Worm (Caenorhabditis elegans) whole organism, late embryonic: Measurements from ENCODE around the gene best-2.

Experiments
- F13H6.1 ChIP-seq: sonication (generic microtip); optimal IDR thresholded peaks from 2 replicates; lab custom pipeline; 2016; ENCODE audit warnings: missing genetic modification characterization, missing compliant biosample characterization
- K02D7.2 ChIP-seq: sonication (generic microtip); optimal IDR thresholded peaks from 2 replicates; lab custom pipeline; 2017; ENCODE audit warnings: mild to moderate bottlenecking, missing genetic modification characterization, missing compliant biosample characterization
- ceh-14 ChIP-seq: sonication (generic microtip); optimal IDR thresholded peaks from 2 replicates; lab custom pipeline; 2016; ENCODE audit warnings: missing genotype, missing genetic modification characterization, missing compliant biosample characterization
- ceh-2 ChIP-seq: sonication (generic microtip); optimal IDR thresholded peaks from 2 replicates; lab custom pipeline; 2016; ENCODE audit warnings: missing genotype, missing genetic modification characterization, missing compliant biosample characterization
- ceh-31 ChIP-seq: sonication (generic microtip); optimal IDR thresholded peaks from 2 replicates; lab custom pipeline; 2016; ENCODE audit warnings: missing genetic modification characterization, missing compliant biosample characterization
- ceh-6 ChIP-seq: fragments of 200-800 bp; sonication (Bioruptor generic); optimal IDR thresholded peaks from 2 replicates; lab custom pipeline; 2018; ENCODE audit warnings: mild to moderate bottlenecking, missing genetic modification characterization, missing compliant biosample characterization
- ceh-9 ChIP-seq: sonication (generic microtip); optimal IDR thresholded peaks from 2 replicates; lab custom pipeline; 2016; ENCODE audit warnings: mild to moderate bottlenecking, missing genetic modification characterization, inconsistent platforms, missing compliant biosample characterization
- dmd-4 ChIP-seq: sonication (generic microtip); optimal IDR thresholded peaks from 2 replicates; lab custom pipeline; 2016; ENCODE audit warnings: borderline replicate concordance, missing genetic modification characterization, missing compliant biosample characterization
- fax-1 ChIP-seq: sonication (generic microtip); optimal IDR thresholded peaks from 2 replicates; lab custom pipeline; 2016; ENCODE audit warnings: missing genotype, missing genetic modification characterization, missing compliant biosample characterization
- lim-6 ChIP-seq: sonication (generic microtip); optimal IDR thresholded peaks from 2 replicates; lab custom pipeline; 2016; ENCODE audit warnings: missing genetic modification characterization, missing compliant biosample characterization
- pag-3 ChIP-seq: sonication (generic microtip); optimal IDR thresholded peaks from 2 replicates; lab custom pipeline; 2016; ENCODE audit warnings: missing compliant biosample characterization, missing genetic modification characterization, borderline replicate concordance
- tbx-2 ChIP-seq: sonication (generic microtip); optimal IDR thresholded peaks from 2 replicates; lab custom pipeline; 2016; ENCODE audit warnings: missing genetic modification characterization, missing compliant biosample characterization

DNA sequence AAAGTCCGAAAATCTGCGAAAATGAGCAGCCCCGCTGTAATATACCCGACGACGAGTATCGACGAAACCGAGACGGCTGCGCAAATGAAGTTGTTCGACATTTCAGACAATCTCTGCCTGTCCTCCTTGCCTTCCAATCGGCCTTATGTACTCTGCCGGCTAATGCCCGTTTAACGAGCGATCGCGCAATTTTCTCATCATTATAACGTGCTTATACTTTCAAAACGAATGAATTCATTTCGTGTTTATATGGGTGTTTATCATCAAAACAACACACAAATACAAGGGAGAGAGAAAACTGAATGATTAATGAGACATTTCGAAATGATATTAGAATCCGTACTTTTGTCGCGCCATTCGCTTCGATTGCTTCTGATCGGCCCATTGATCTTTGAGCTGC, 21.9 kb downstream of the best-2 start, which contains the start of gene col-132:
- TF ChIP-seq dmd-4 (no peak), ceh-2 (tag; lab: Kevin White, UChicago) (no peak), pag-3 (no peak), K02D7.2 (tag; lab: Kevin White, UChicago) (no peak), lim-6 (tag; lab: Kevin White, UChicago) (no peak), fax-1 (tag; lab: Kevin White, UChicago) (no peak), ceh-14 (tag; lab: Kevin White, UChicago) (no peak), F13H6.1 (no peak), ceh-31 (no peak), ceh-6 (GFP tag; lab: Kevin White, UChicago) (no peak), tbx-2 (no peak), ceh-9 (tag; lab: Kevin White, UChicago) (no peak)
